Fruit fly (Drosophila melanogaster) whole organism, wandering third instar larva: ENCODE measurements around the gene CG31792.
A peak's percentile ranks its signal among the peaks of the same experiment; 100 is the strongest.

ENCODE experiments used
- Abd-B ChIP-seq: fragments of >200 bp; optimal IDR thresholded peaks from 2 replicates; lab custom pipeline; 2017; ENCODE audit warnings: missing biosample characterization, missing genetic modification characterization
- CG32264 ChIP-seq: fragments of 200-800 bp; sonication (Bioruptor generic); optimal IDR thresholded peaks from 2 replicates; lab custom pipeline; 2016; ENCODE audit warnings: missing biosample characterization, missing genetic modification characterization
- CG9705 ChIP-seq: fragments of 200-800 bp; sonication (Bioruptor generic); optimal IDR thresholded peaks from 2 replicates; lab custom pipeline; 2018; ENCODE audit warnings: missing biosample characterization, mild to moderate bottlenecking, missing genetic modification characterization
- Dif ChIP-seq: fragments of 200-275, 200-300 bp; sonication (Bioruptor generic); optimal IDR thresholded peaks from 2 replicates; lab custom pipeline; 2018; ENCODE audit warnings: missing biosample characterization, missing genetic modification characterization; ENCODE audit not compliant: partially characterized antibody
- GATAd ChIP-seq: sonication (Bioruptor generic); optimal IDR thresholded peaks from 2 replicates; lab custom pipeline; 2016; ENCODE audit warnings: missing biosample characterization, missing genetic modification characterization
- HLH106 ChIP-seq: fragments of 200-800 bp; optimal IDR thresholded peaks from 3 replicates; lab custom pipeline; 2019; ENCODE audit warnings: missing biosample characterization, mild to moderate bottlenecking, missing genetic modification characterization, moderate library complexity
- Hnf4 ChIP-seq: fragments of 200-800 bp; sonication (Bioruptor generic); optimal IDR thresholded peaks from 2 replicates; lab custom pipeline; 2016; ENCODE audit warnings: missing biosample characterization, mild to moderate bottlenecking, missing genetic modification characterization
- Hr78 ChIP-seq: fragments of >200 bp; optimal IDR thresholded peaks from 2 replicates; lab custom pipeline; 2017; ENCODE audit warnings: missing biosample characterization, missing genetic modification characterization
- Hr83 ChIP-seq: fragments of 200-300 bp; sonication (Bioruptor generic); optimal IDR thresholded peaks from 2 replicates; lab custom pipeline; 2016; ENCODE audit warnings: missing biosample characterization, mild to moderate bottlenecking, missing genetic modification characterization, moderate library complexity; ENCODE audit not compliant: poor library complexity, severe bottlenecking
- Jra ChIP-seq: sonication (Bioruptor generic); optimal IDR thresholded peaks from 2 replicates; lab custom pipeline; 2016; ENCODE audit warnings: missing biosample characterization, missing genetic modification characterization
- Mio ChIP-seq: sonication (Bioruptor generic); optimal IDR thresholded peaks from 2 replicates; lab custom pipeline; 2016; ENCODE audit warnings: missing biosample characterization, missing genetic modification characterization
- Myc ChIP-seq: fragments of >200 bp; optimal IDR thresholded peaks from 2 replicates; lab custom pipeline; 2017
- N ChIP-seq: fragments of >200 bp; optimal IDR thresholded peaks from 2 replicates; lab custom pipeline; 2018; ENCODE audit warnings: missing biosample characterization, missing external identifiers, missing genetic modification characterization
- OdsH ChIP-seq: fragments of 200-800 bp; sonication (Bioruptor generic); optimal IDR thresholded peaks from 2 replicates; lab custom pipeline; 2016; ENCODE audit warnings: missing biosample characterization, mild to moderate bottlenecking, missing genetic modification characterization
- Rel ChIP-seq, 2 experiments: fragments of 200-800 bp; sonication (Bioruptor generic) in 1 of 2; optimal IDR thresholded peaks; 2 replicates in 1 of 2; 3 replicates in 1 of 2; lab custom pipeline; 2016 to 2019; ENCODE audit warnings: mild to moderate bottlenecking in 2 of 2, missing biosample characterization in 2 of 2, missing genetic modification characterization in 2 of 2, moderate library complexity in 1 of 2
- Sp1 ChIP-seq: fragments of 200-800 bp; sonication (Bioruptor generic); optimal IDR thresholded peaks from 3 replicates; lab custom pipeline; 2019; ENCODE audit warnings: missing biosample characterization, mild to moderate bottlenecking, missing genetic modification characterization, moderate library complexity
- Vsx2 ChIP-seq: fragments of 200-300, 225-300 bp; sonication (Bioruptor generic); optimal IDR thresholded peaks from 2 replicates; lab custom pipeline; 2018; ENCODE audit warnings: missing biosample characterization, missing genetic modification characterization; ENCODE audit not compliant: partially characterized antibody
- br ChIP-seq: fragments of 200-800 bp; sonication (Bioruptor generic); optimal IDR thresholded peaks from 2 replicates; lab custom pipeline; 2016; ENCODE audit warnings: missing biosample characterization, missing genetic modification characterization
- brk ChIP-seq: fragments of 200-800 bp; sonication (Bioruptor generic); optimal IDR thresholded peaks from 2 replicates; lab custom pipeline; 2016; ENCODE audit warnings: missing biosample characterization, mild to moderate bottlenecking, missing genetic modification characterization
- dmrt93B ChIP-seq: fragments of 200-800 bp; sonication (Bioruptor generic); optimal IDR thresholded peaks from 2 replicates; lab custom pipeline; 2018; ENCODE audit warnings: missing biosample characterization, mild to moderate bottlenecking, missing genetic modification characterization
- dsf ChIP-seq: sonication (Bioruptor generic); optimal IDR thresholded peaks from 2 replicates; lab custom pipeline; 2016; ENCODE audit warnings: missing biosample characterization, missing genetic modification characterization, borderline replicate concordance
- ey ChIP-seq: fragments of 200-800 bp; sonication (Bioruptor generic); optimal IDR thresholded peaks from 2 replicates; lab custom pipeline; 2016; ENCODE audit warnings: missing biosample characterization, missing genetic modification characterization
- foxo ChIP-seq, 2 experiments: fragments of 200-800 bp; sonication (Bioruptor generic); optimal IDR thresholded peaks; 2 replicates in 1 of 2; 3 replicates in 1 of 2; lab custom pipeline; 2016 to 2017; ENCODE audit warnings: missing biosample characterization in 2 of 2, missing genetic modification characterization in 2 of 2
- fru ChIP-seq: fragments of 200-800 bp; sonication (Bioruptor generic); optimal IDR thresholded peaks from 3 replicates; lab custom pipeline; 2016; ENCODE audit warnings: missing biosample characterization, mild to moderate bottlenecking, missing genetic modification characterization
- h ChIP-seq: fragments of 200-800 bp; sonication (Bioruptor generic); optimal IDR thresholded peaks from 3 replicates; lab custom pipeline; 2016; ENCODE audit warnings: missing biosample characterization, mild to moderate bottlenecking, missing genetic modification characterization
- jim ChIP-seq: fragments of 175-275, 200-325 bp; sonication (Bioruptor generic); optimal IDR thresholded peaks from 2 replicates; lab custom pipeline; 2016; ENCODE audit warnings: missing biosample characterization, mild to moderate bottlenecking, missing genetic modification characterization
- lola ChIP-seq: fragments of >200 bp; optimal IDR thresholded peaks from 2 replicates; lab custom pipeline; 2017; ENCODE audit warnings: missing biosample characterization, missing genetic modification characterization
- pan ChIP-seq: fragments of >200 bp; optimal IDR thresholded peaks from 2 replicates; lab custom pipeline; 2017
- psq ChIP-seq: fragments of 200-800 bp; sonication (Bioruptor generic); optimal IDR thresholded peaks from 3 replicates; lab custom pipeline; 2017; ENCODE audit warnings: missing biosample characterization, mild to moderate bottlenecking, missing genetic modification characterization, moderate library complexity
- rgr ChIP-seq: fragments of 200-800 bp; sonication (Bioruptor generic); optimal IDR thresholded peaks from 3 replicates; lab custom pipeline; 2016; ENCODE audit warnings: missing biosample characterization, mild to moderate bottlenecking, missing genetic modification characterization
- sage ChIP-seq: fragments of 200-800 bp; sonication (Bioruptor generic); optimal IDR thresholded peaks from 2 replicates; lab custom pipeline; 2016; ENCODE audit warnings: missing biosample characterization, mild to moderate bottlenecking, missing genetic modification characterization
- sv ChIP-seq: fragments of 200-800 bp; sonication (Bioruptor generic); optimal IDR thresholded peaks from 3 replicates; lab custom pipeline; 2016; ENCODE audit warnings: missing biosample characterization, missing genetic modification characterization
- tai ChIP-seq: sonication (Bioruptor generic); optimal IDR thresholded peaks from 2 replicates; lab custom pipeline; 2016; ENCODE audit warnings: missing biosample characterization, missing genetic modification characterization
- usp ChIP-seq: fragments of >200 bp; optimal IDR thresholded peaks from 2 replicates; lab custom pipeline; 2017; ENCODE audit warnings: missing biosample characterization, missing genetic modification characterization
- woc ChIP-seq: sonication (Bioruptor generic); optimal IDR thresholded peaks from 2 replicates; lab custom pipeline; 2016; ENCODE audit warnings: missing biosample characterization, mild to moderate bottlenecking, missing genetic modification characterization

Gene CG31792

dm6 chr2L:18974063-18974779 lies 23.0 kb upstream of the CG31792 start, which contains the start of the genes L2HGDH and CG10431:
TSS of gene L2HGDH (minus strand) at chr2L:18974448.
TSS of gene CG10431 (plus strand) at chr2L:18974710.
- TF ChIP-seq ey (GFP tag; lab: Kevin White, UChicago) = peak; percentile 52
- TF ChIP-seq Hnf4 (GFP tag; lab: Kevin White, UChicago) = peak; percentile 77
- TF ChIP-seq dmrt93B = no peak
- TF ChIP-seq jim (GFP tag; lab: Kevin White, UChicago) = no peak
- peak; percentile 64 for TF ChIP-seq GATAd (GFP tag; lab: Kevin White, UChicago)
- TF ChIP-seq OdsH (GFP tag; lab: Kevin White, UChicago) = peak; percentile 78
- TF ChIP-seq sv = peak; percentile 48
- peak; percentile 79 for TF ChIP-seq Jra (GFP tag; lab: Kevin White, UChicago)
- TF ChIP-seq N = no peak
- peak; percentile 76 for TF ChIP-seq rgr (GFP tag; lab: Kevin White, UChicago)
- TF ChIP-seq br (GFP tag; lab: Kevin White, UChicago) = peak; percentile 71
- TF ChIP-seq HLH106 (tag; lab: Kevin White, UChicago) = peak; percentile 80
- no peak for TF ChIP-seq brk (GFP tag; lab: Kevin White, UChicago)
- peak; percentile 83 for TF ChIP-seq h (GFP tag; lab: Kevin White, UChicago)
- TF ChIP-seq CG9705 (GFP tag; lab: Kevin White, UChicago) = peak; percentile 69
- peak; percentile 57 for TF ChIP-seq woc (GFP tag; lab: Kevin White, UChicago)
- peak; percentile 20 for TF ChIP-seq CG32264 (GFP tag; lab: Kevin White, UChicago)
- TF ChIP-seq fru (GFP tag; lab: Kevin White, UChicago) = peak; percentile 79
- TF ChIP-seq dsf (GFP tag; lab: Kevin White, UChicago) = peak; percentile 32
- TF ChIP-seq Dif = peak; percentile 60
- no peak for TF ChIP-seq tai (GFP tag; lab: Kevin White, UChicago)
- peak; percentile 24 for TF ChIP-seq sage (GFP tag; lab: Kevin White, UChicago)
- TF ChIP-seq Rel (GFP tag; optimal IDR thresholded peaks at IDR 0.05; lab: Kevin White, UChicago) = no peak
- TF ChIP-seq Rel (tag; optimal IDR thresholded peaks at IDR 0.05; lab: Kevin White, UChicago) = peak; percentile 57
- TF ChIP-seq usp (GFP tag; lab: Kevin White, UChicago) = no peak
- peak; percentile 22 for TF ChIP-seq Hr83
- no peak for TF ChIP-seq Myc (lab: Kevin White, UChicago)
- no peak for TF ChIP-seq Abd-B (GFP tag; lab: Kevin White, UChicago)
- TF ChIP-seq foxo (GFP tag; optimal IDR thresholded peaks at IDR 0.05; lab: Kevin White, UChicago) = peak in 1 of 2 experiments; percentile 81
- peak; percentile 57 for TF ChIP-seq psq
- peak; percentile 85 for TF ChIP-seq Sp1 (GFP tag; lab: Kevin White, UChicago)
- TF ChIP-seq pan (lab: Kevin White, UChicago) = no peak

- TF ChIP-seq h (GFP tag; lab: Kevin White, UChicago) = no peak
- TF ChIP-seq br (GFP tag; lab: Kevin White, UChicago) = no peak
- no peak for TF ChIP-seq OdsH (GFP tag; lab: Kevin White, UChicago)
These were observed 20.5 kb upstream of the CG31792 start for dm6 chr2L:18976749-18977148.

dm6 chr2L:18978923-18979322 lies 18.3 kb upstream of the CG31792 start:
- TF ChIP-seq sage (GFP tag; lab: Kevin White, UChicago) (no peak), Jra (GFP tag; lab: Kevin White, UChicago) (no peak), foxo (GFP tag; optimal IDR thresholded peaks at IDR 0.05; lab: Kevin White, UChicago) (no peak), Hr78 (GFP tag; lab: Kevin White, UChicago) (no peak), psq (no peak), Vsx2 (GFP tag; lab: Kevin White, UChicago) (no peak), Mio (GFP tag; lab: Kevin White, UChicago) (no peak), lola (GFP tag; lab: Kevin White, UChicago) (no peak), dsf (GFP tag; lab: Kevin White, UChicago) (no peak), usp (GFP tag; lab: Kevin White, UChicago) (no peak), Hr83 (no peak), rgr (GFP tag; lab: Kevin White, UChicago) (no peak), fru (GFP tag; lab: Kevin White, UChicago) (no peak), Rel (GFP tag; optimal IDR thresholded peaks at IDR 0.05; lab: Kevin White, UChicago) (no peak), Rel (tag; optimal IDR thresholded peaks at IDR 0.05; lab: Kevin White, UChicago) (no peak), ey (GFP tag; lab: Kevin White, UChicago) (no peak), woc (GFP tag; lab: Kevin White, UChicago) (no peak), Myc (lab: Kevin White, UChicago) (no peak), tai (GFP tag; lab: Kevin White, UChicago) (no peak), Hnf4 (GFP tag; lab: Kevin White, UChicago) (no peak)
